Worm (Caenorhabditis elegans): ENCODE results near the gene clc-31.

ce11 chrII:388533-388932, 48.2 kb downstream of the clc-31 start, which contains the start of gene nstp-4:
- TF ChIP-seq dao-5 (tag; optimal IDR thresholded peaks at IDR 0.05) (no peak), him-1 (tag; optimal IDR thresholded peaks at IDR 0.05) (no peak)
